Fruit fly (Drosophila melanogaster): ENCODE data around the gene mtd.
A peak's percentile ranks its signal among the peaks of the same experiment; 100 is the strongest.

The mtd gene

DNA sequence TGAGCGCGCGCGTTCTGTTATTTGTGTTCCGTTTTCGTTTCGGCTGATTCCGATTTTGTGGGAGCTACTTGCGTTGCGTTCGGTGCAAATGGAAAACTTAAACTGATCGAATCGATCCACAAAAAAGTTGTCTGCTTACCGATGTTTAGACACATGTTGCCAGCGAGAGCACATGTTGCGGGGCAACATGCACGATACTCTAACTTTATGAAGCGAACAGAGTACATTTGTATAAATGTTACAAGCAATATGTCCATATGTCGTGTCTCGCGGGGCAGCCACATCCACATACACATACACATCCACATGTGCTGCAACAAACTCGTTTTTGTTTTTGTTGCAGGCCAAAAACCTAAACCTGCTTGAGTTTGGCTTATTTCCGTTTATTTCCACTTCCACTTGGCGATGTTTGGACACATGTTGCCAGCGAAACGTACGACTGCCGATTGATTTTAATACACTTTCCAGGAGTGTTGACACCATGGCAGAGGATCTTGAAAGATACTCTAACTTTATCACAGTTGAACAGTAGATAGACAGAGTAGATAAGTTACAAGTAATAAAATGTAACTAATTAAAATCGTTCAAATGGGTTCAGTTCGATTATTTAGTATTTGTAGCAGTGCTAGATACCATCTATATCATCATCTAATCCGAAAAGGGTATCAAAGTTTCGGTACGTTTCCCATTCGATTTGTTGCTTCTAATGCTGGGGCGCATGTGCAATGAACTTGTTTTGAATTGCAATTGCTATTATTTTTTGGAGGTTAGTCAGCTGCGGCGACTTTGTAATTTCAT lies 26.3 kb downstream of the mtd start:
- TF ChIP-seq zfh1 (GFP tag; IDR thresholded peaks at IDR 0.05) (no peak), trem (tag; optimal IDR thresholded peaks at IDR 0.05) (peak; percentile 6), pzg (GFP tag; optimal IDR thresholded peaks at IDR 0.05) (no peak), hbn (GFP tag; IDR thresholded peaks at IDR 0.05; ENCODE audit: partially characterized antibody) (no peak), CG10366 (GFP tag; IDR thresholded peaks at IDR 0.05) (no peak), CG8089 (GFP tag; optimal IDR thresholded peaks at IDR 0.05) (no peak), Max (GFP tag; optimal IDR thresholded peaks at IDR 0.05) (no peak), unpg (GFP tag; optimal IDR thresholded peaks at IDR 0.05) (peak; percentile 19), CG8944 (GFP tag; optimal IDR thresholded peaks at IDR 0.05) (no peak), Bdp1 (GFP tag; optimal IDR thresholded peaks at IDR 0.05) (no peak), hkb (optimal IDR thresholded peaks at IDR 0.05) (no peak), hkb (GFP tag; IDR thresholded peaks at IDR 0.05) (no peak), CG7928 (GFP tag; optimal IDR thresholded peaks at IDR 0.05) (no peak), Lpt (GFP tag; optimal IDR thresholded peaks at IDR 0.05) (no peak), CG9727 (GFP tag; optimal IDR thresholded peaks at IDR 0.05) (no peak), tna (GFP tag; IDR thresholded peaks at IDR 0.05; ENCODE audit: partially characterized antibody) (no peak), CG8290 (GFP tag; optimal IDR thresholded peaks at IDR 0.05) (no peak), CG8290 (tag; optimal IDR thresholded peaks at IDR 0.05) (peak in 1 of 2 experiments; percentile 55), her (GFP tag; optimal IDR thresholded peaks at IDR 0.05) (no peak), Lhr (GFP tag; optimal IDR thresholded peaks at IDR 0.05) (no peak), dysf (GFP tag; IDR thresholded peaks at IDR 0.05) (0 out of 3 replicates have a peak, but pooled peaks have one; percentile 13), emc (GFP tag; optimal IDR thresholded peaks at IDR 0.05) (no peak), Mrtf (GFP tag; IDR thresholded peaks at IDR 0.05) (no peak), CG2199 (GFP tag; IDR thresholded peaks at IDR 0.05) (peak; percentile 97), ap (GFP tag; IDR thresholded peaks at IDR 0.05) (no peak), CG11723 (GFP tag; optimal IDR thresholded peaks at IDR 0.05) (no peak), Hsf (GFP tag; optimal IDR thresholded peaks at IDR 0.05) (no peak), CG1792 (GFP tag; optimal IDR thresholded peaks at IDR 0.05) (no peak), lmd (GFP tag; IDR thresholded peaks at IDR 0.05) (no peak), Dref (GFP tag; IDR thresholded peaks at IDR 0.05) (no peak), so (GFP tag; IDR thresholded peaks at IDR 0.05) (peak; percentile 57; the same call in 1 of the 3 replicates), bcd (GFP tag; optimal IDR thresholded peaks at IDR 0.05) (no peak), cad (GFP tag; optimal IDR thresholded peaks at IDR 0.05) (no peak), CG17359 (tag; optimal IDR thresholded peaks at IDR 0.05) (no peak), knrl (GFP tag; IDR thresholded peaks at IDR 0.05; ENCODE audit: partially characterized antibody) (0 out of 3 replicates have a peak, but pooled peaks have one; percentile 28), CG10431 (GFP tag; optimal IDR thresholded peaks at IDR 0.05) (no peak), Hmr (GFP tag; optimal IDR thresholded peaks at IDR 0.05) (peak; percentile 14), Hey (tag; optimal IDR thresholded peaks at IDR 0.05) (no peak), HLH3B (GFP tag; IDR thresholded peaks at IDR 0.05) (no peak), trh (GFP tag; optimal IDR thresholded peaks at IDR 0.05) (no peak), CG7372 (GFP tag; IDR thresholded peaks at IDR 0.05) (no peak), lov (optimal IDR thresholded peaks at IDR 0.05) (no peak), lov (GFP tag; IDR thresholded peaks at IDR 0.05) (no peak), insv (GFP tag; optimal IDR thresholded peaks at IDR 0.05) (no peak), Pdp1 (GFP tag; optimal IDR thresholded peaks at IDR 0.05) (peak in 1 of 2 experiments; percentile 1), ken (GFP tag; IDR thresholded peaks at IDR 0.05) (no peak), Nf-YC (tag; optimal IDR thresholded peaks at IDR 0.05) (no peak), C15 (GFP tag; IDR thresholded peaks at IDR 0.05) (no peak), Opbp (GFP tag; IDR thresholded peaks at IDR 0.05; ENCODE audit: partially characterized antibody) (no peak), CG10543 (GFP tag; optimal IDR thresholded peaks at IDR 0.05) (no peak), Poxn (GFP tag; IDR thresholded peaks at IDR 0.05) (no peak)

All from whole organism, embryonic.